Fruit fly (Drosophila melanogaster) Kc167 (cell line): ENCODE measurements around the gene Gr28a.

ENCODE experiments used
- Sin3A ChIP-seq: fragments of >200 bp; optimal IDR thresholded peaks from 2 replicates; lab custom pipeline; 2018; ENCODE audit warnings: missing external identifiers
- psq ChIP-seq: fragments of >200 bp; optimal IDR thresholded peaks from 2 replicates; lab custom pipeline; 2017; ENCODE audit warnings: missing external identifiers

dm6 chr2L:7407638-7408037 is 46.4 kb downstream of the Gr28a start:
- TF ChIP-seq psq (lab: Kevin White, UChicago) (no peak), Sin3A (lab: Kevin White, UChicago) (no peak)
